Worm (Caenorhabditis elegans): ENCODE results near the gene str-9.

The str-9 gene

ce11 chrV:15715636-15716035 is 42.9 kb upstream of the str-9 start:
- TF ChIP-seq nhr-2 (tag; optimal IDR thresholded peaks at IDR 0.05) (no peak), pha-4 (tag; optimal IDR thresholded peaks at IDR 0.05) (no peak), M03D4.4 (tag; optimal IDR thresholded peaks at IDR 0.05) (no peak)

DNA sequence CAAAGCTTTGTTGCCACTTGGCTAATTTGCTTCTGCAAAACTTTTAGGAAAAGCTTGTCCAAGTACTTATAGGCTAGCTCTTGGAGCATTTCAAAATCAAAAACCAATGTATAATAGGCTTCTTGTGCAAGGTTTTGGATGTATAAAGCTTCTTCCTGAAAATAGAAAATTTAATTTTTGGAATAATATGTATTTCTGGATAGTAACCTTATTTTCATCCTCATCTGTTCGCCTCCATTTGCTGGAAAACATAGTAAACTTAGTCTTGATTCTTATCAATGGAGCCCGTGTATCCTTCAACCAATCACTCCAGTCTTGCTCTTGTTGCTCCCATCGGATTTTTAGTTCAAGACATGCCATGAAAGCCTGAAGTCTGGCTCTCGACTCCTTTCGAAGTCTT is 41.9 kb upstream of the str-9 start, which contains the start of gene Y6E2A.4:
Y6E2A.4 (minus strand) TSS at position 101 of the 400 bp plus-strand sequence.
- no peak for TF ChIP-seq cnd-1 (tag; optimal IDR thresholded peaks at IDR 0.05)
- no peak for TF ChIP-seq drap-1 (GFP tag; optimal IDR thresholded peaks at IDR 0.05)
- no peak for TF ChIP-seq unc-39 (tag; optimal IDR thresholded peaks at IDR 0.05)
- no peak for TF ChIP-seq mls-2 (tag; optimal IDR thresholded peaks at IDR 0.05)
- TF ChIP-seq ceh-83 (GFP tag; optimal IDR thresholded peaks at IDR 0.05) = no peak
- no peak for TF ChIP-seq hlh-1 (tag; optimal IDR thresholded peaks at IDR 0.05)
- no peak for TF ChIP-seq bed-3 (GFP tag; optimal IDR thresholded peaks at IDR 0.05)
- no peak for TF ChIP-seq sem-2 (GFP tag; optimal IDR thresholded peaks at IDR 0.05)
- no peak for TF ChIP-seq tbx-8 (GFP tag; optimal IDR thresholded peaks at IDR 0.05)

DNA sequence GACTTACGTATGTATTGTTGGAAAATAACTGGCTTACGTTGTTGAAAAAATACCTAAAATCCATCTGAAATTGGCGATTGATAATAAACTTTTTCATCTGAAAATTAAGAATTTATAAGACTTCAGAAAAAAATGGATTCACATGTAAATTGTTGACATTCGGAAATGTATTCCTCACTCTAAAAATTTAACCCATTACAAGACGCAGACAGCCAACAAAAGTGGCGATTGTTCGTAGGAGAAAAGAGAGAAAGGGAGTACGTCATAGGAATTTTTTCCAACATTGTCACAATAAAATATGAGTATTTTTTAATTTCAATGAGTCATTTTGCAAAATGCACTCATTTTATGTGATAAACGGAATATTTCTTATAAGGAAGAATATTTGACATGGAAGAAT is 40.0 kb upstream of the str-9 start, which contains the start of gene Y6E2A.5:
Y6E2A.5 (minus strand) TSS at position 101 of the 400 bp plus-strand sequence.
- TF ChIP-seq drap-1 (GFP tag; optimal IDR thresholded peaks at IDR 0.05) (no peak), unc-62 (GFP tag; optimal IDR thresholded peaks at IDR 0.05) (no peak), bed-3 (GFP tag; optimal IDR thresholded peaks at IDR 0.05) (no peak), mls-2 (tag; optimal IDR thresholded peaks at IDR 0.05) (no peak), sem-2 (GFP tag; optimal IDR thresholded peaks at IDR 0.05) (no peak), tbx-8 (GFP tag; optimal IDR thresholded peaks at IDR 0.05) (no peak), nhr-2 (tag; optimal IDR thresholded peaks at IDR 0.05) (no peak), lin-32 (GFP tag; optimal IDR thresholded peaks at IDR 0.05) (no peak), ceh-43 (GFP tag; optimal IDR thresholded peaks at IDR 0.05) (no peak), lin-13 (tag; optimal IDR thresholded peaks at IDR 0.05) (no peak), hlh-1 (tag; optimal IDR thresholded peaks at IDR 0.05) (no peak), zip-8 (tag; optimal IDR thresholded peaks at IDR 0.05) (no peak), nhr-12 (tag; optimal IDR thresholded peaks at IDR 0.05) (no peak), elt-3 (tag; optimal IDR thresholded peaks at IDR 0.05) (no peak), sptf-1 (tag; optimal IDR thresholded peaks at IDR 0.05) (no peak)

DNA sequence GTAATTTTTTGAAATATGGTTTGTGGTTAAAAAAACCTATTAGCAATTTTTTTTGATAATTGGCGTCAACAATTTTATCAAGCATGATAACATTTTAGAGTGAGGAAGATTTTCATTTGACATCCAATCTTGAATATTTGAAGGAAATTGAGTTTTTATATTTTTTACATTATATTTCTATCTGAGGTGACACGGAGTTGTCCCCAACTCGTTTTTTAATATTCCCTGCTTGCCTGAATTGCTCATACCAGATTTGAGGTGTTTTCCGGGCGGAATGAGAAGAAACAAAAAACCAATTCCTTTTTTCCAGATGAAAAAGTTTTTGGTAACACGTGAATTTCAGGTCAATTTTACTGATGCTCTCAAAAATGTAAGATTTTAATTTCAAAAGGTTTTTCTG is 39.0 kb upstream of the str-9 start, which contains the start of gene Y6E2A.7:
Y6E2A.7 (plus strand) TSS at position 301 of the 400 bp plus-strand sequence.
- no peak for TF ChIP-seq mep-1 (tag; optimal IDR thresholded peaks at IDR 0.05)
- TF ChIP-seq lsy-2 (tag; optimal IDR thresholded peaks at IDR 0.05) = no peak
- no peak for TF ChIP-seq unc-62 (GFP tag; optimal IDR thresholded peaks at IDR 0.05)
- no peak for TF ChIP-seq nhr-76 (tag; optimal IDR thresholded peaks at IDR 0.05)
- TF ChIP-seq lin-32 (GFP tag; optimal IDR thresholded peaks at IDR 0.05) = no peak
- no peak for TF ChIP-seq ztf-11 (tag; optimal IDR thresholded peaks at IDR 0.05)
- no peak for TF ChIP-seq pha-4 (tag; optimal IDR thresholded peaks at IDR 0.05)

ce11 chrV:15721431-15721830 is 37.1 kb upstream of the str-9 start:
- TF ChIP-seq unc-39 (tag; optimal IDR thresholded peaks at IDR 0.05) = no peak
- no peak for TF ChIP-seq nhr-2 (tag; optimal IDR thresholded peaks at IDR 0.05)
- no peak for TF ChIP-seq sem-2 (GFP tag; optimal IDR thresholded peaks at IDR 0.05)
- TF ChIP-seq ztf-11 (tag; optimal IDR thresholded peaks at IDR 0.05) = no peak

ce11 chrV:15721888-15722287 is 36.7 kb upstream of the str-9 start, which contains the start of gene srh-140:
Gene srh-140, plus strand, starts transcription at chrV:15722188.
- TF ChIP-seq nhr-12 (tag; optimal IDR thresholded peaks at IDR 0.05) (no peak), ceh-39 (tag; optimal IDR thresholded peaks at IDR 0.05) (no peak), elt-3 (tag; optimal IDR thresholded peaks at IDR 0.05) (no peak), zip-8 (tag; optimal IDR thresholded peaks at IDR 0.05) (no peak), sem-2 (GFP tag; optimal IDR thresholded peaks at IDR 0.05) (no peak), pha-4 (tag; optimal IDR thresholded peaks at IDR 0.05) (no peak), lin-32 (GFP tag; optimal IDR thresholded peaks at IDR 0.05) (no peak), ztf-11 (tag; optimal IDR thresholded peaks at IDR 0.05) (no peak), flh-1 (GFP tag; optimal IDR thresholded peaks at IDR 0.05) (no peak), unc-120 (tag; optimal IDR thresholded peaks at IDR 0.05; ENCODE audit: poor library complexity, severe bottlenecking) (no peak), ceh-83 (GFP tag; optimal IDR thresholded peaks at IDR 0.05) (no peak), ceh-43 (GFP tag; optimal IDR thresholded peaks at IDR 0.05) (no peak), tbx-8 (GFP tag; optimal IDR thresholded peaks at IDR 0.05) (no peak)

ce11 chrV:15726610-15727009 is 31.9 kb upstream of the str-9 start, which contains the start of the genes irld-57 and sfxn-1.3:
Gene irld-57, minus strand, starts transcription at chrV:15726710.
Gene sfxn-1.3, plus strand, starts transcription at chrV:15726841.
- TF ChIP-seq mab-5 (tag; optimal IDR thresholded peaks at IDR 0.05) = no peak
- TF ChIP-seq ceh-43 (GFP tag; optimal IDR thresholded peaks at IDR 0.05) = no peak
- TF ChIP-seq unc-39 (tag; optimal IDR thresholded peaks at IDR 0.05) = no peak
- TF ChIP-seq unc-120 (tag; optimal IDR thresholded peaks at IDR 0.05; ENCODE audit: poor library complexity, severe bottlenecking) = no peak
- TF ChIP-seq lin-32 (GFP tag; optimal IDR thresholded peaks at IDR 0.05) = no peak
- no peak for TF ChIP-seq mep-1 (tag; optimal IDR thresholded peaks at IDR 0.05)
- TF ChIP-seq zip-8 (tag; optimal IDR thresholded peaks at IDR 0.05) = no peak
- no peak for TF ChIP-seq nhr-76 (tag; optimal IDR thresholded peaks at IDR 0.05)
- no peak for TF ChIP-seq elt-1 (tag; optimal IDR thresholded peaks at IDR 0.05; ENCODE audit: borderline replicate concordance, insufficient read depth)
- TF ChIP-seq elt-3 (tag; optimal IDR thresholded peaks at IDR 0.05) = no peak
- no peak for TF ChIP-seq hlh-1 (tag; optimal IDR thresholded peaks at IDR 0.05)
- TF ChIP-seq M03D4.4 (tag; optimal IDR thresholded peaks at IDR 0.05) = no peak
